Worm (Caenorhabditis elegans) whole organism, L4/young adult: Measurements from ENCODE around the gene C09E7.8.

Source experiments
- dao-5 ChIP-seq: sonication (generic microtip); optimal IDR thresholded peaks from 2 replicates; lab custom pipeline; 2016; ENCODE audit warnings: missing genotype, missing genetic modification characterization, moderate library complexity, missing compliant biosample characterization
- him-1 ChIP-seq: sonication (generic microtip); optimal IDR thresholded peaks from 2 replicates; lab custom pipeline; 2016; ENCODE audit warnings: missing genotype, missing genetic modification reagents, missing genetic modification characterization, missing compliant biosample characterization

DNA sequence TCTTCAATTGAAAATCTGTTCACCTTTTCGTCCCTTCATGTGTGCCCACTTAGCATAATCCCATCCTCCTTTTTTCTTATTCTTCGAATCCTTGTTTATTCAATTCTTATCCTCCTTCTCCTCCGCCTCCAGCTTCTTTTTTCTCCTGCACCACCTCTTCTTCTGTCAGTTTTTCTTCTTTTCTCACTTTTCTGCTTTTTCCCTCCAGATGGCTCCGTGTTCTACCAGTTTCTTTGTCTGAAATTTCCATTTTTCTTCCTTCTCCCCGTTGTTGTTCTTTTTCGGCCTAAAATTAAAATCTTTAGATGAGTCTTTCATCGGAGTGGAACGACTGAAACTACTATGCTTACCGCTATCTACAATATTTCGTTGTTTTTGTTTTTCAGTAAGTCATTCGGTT, 23.2 kb upstream of the C09E7.8 start, which contains the start of gene acr-21:
- no peak for TF ChIP-seq him-1 (tag; lab: Kevin White, UChicago)
- no peak for TF ChIP-seq dao-5
